Worm (Caenorhabditis elegans): Measurements from ENCODE around the gene F53A2.11.

Gene F53A2.11

ce11 chrIII:13307107-13307506 lies 15.4 kb downstream of the F53A2.11 start, which contains the start of the genes klp-19 and slc-36.1 (continued):
- no peak for TF ChIP-seq C34B4.2 (tag; optimal IDR thresholded peaks at IDR 0.05)
- TF ChIP-seq skn-1 (tag; optimal IDR thresholded peaks at IDR 0.05), result peak; percentile 31
- TF ChIP-seq vab-15 (tag; optimal IDR thresholded peaks at IDR 0.05), result no peak
- TF ChIP-seq elt-2 (tag; optimal IDR thresholded peaks at IDR 0.05), result no peak
- no peak for TF ChIP-seq nhr-11 (tag; optimal IDR thresholded peaks at IDR 0.05)
- TF ChIP-seq dsc-1 (tag; optimal IDR thresholded peaks at IDR 0.05), result peak; percentile 42
- no peak; the same call in 1 of the 2 replicates for TF ChIP-seq mab-9 (GFP tag; IDR thresholded peaks at IDR 0.05)
- TF ChIP-seq nhr-90 (tag; optimal IDR thresholded peaks at IDR 0.05; ENCODE audit: poor library complexity), result peak; percentile 13
- no peak for TF ChIP-seq blmp-1 (tag; optimal IDR thresholded peaks at IDR 0.05)
- TF ChIP-seq egl-13 (tag; optimal IDR thresholded peaks at IDR 0.05), result no peak
- no peak for TF ChIP-seq ets-5 (GFP tag; IDR thresholded peaks at IDR 0.05)
- no peak for TF ChIP-seq mef-2 (tag; optimal IDR thresholded peaks at IDR 0.05)
- no peak for TF ChIP-seq unc-98 (GFP tag; IDR thresholded peaks at IDR 0.05)
- no peak for TF ChIP-seq ztf-4 (tag; optimal IDR thresholded peaks at IDR 0.05)
- peak; percentile 32 for TF ChIP-seq nhr-20 (tag; optimal IDR thresholded peaks at IDR 0.05)
- no peak for TF ChIP-seq ces-1 (GFP tag; optimal IDR thresholded peaks at IDR 0.05)
- TF ChIP-seq lin-13 (GFP tag; optimal IDR thresholded peaks at IDR 0.05), result peak; percentile 12
- no peak for TF ChIP-seq nhr-28 (tag; optimal IDR thresholded peaks at IDR 0.05)
- TF ChIP-seq lsy-2 (tag; optimal IDR thresholded peaks at IDR 0.05), result peak; percentile 62 to 68
- TF ChIP-seq lin-15B (tag; optimal IDR thresholded peaks at IDR 0.05), result peak; percentile 41
- no peak for TF ChIP-seq lin-39 (tag; optimal IDR thresholded peaks at IDR 0.05)
- peak; percentile 83 to 88 (median 84) for TF ChIP-seq dpl-1 (GFP tag; optimal IDR thresholded peaks at IDR 0.05)
- TF ChIP-seq nhr-19 (GFP tag; conservative IDR thresholded peaks at IDR 0.05), result peak; percentile 19; the same call in 1 of the 2 replicates
- TF ChIP-seq unc-30 (tag; optimal IDR thresholded peaks at IDR 0.05), result no peak
- TF ChIP-seq unc-130 (tag; optimal IDR thresholded peaks at IDR 0.05), result peak; percentile 17
- TF ChIP-seq rnt-1 (tag; optimal IDR thresholded peaks at IDR 0.05), result no peak
- TF ChIP-seq aha-1 (tag; optimal IDR thresholded peaks at IDR 0.05), result no peak
- TF ChIP-seq Y116A8C.19 (tag; optimal IDR thresholded peaks at IDR 0.05; ENCODE audit: borderline replicate concordance), result no peak
- no peak for TF ChIP-seq hlh-17 (GFP tag; optimal IDR thresholded peaks at IDR 0.05; ENCODE audit: borderline replicate concordance)
- no peak for TF ChIP-seq aly-2 (tag; optimal IDR thresholded peaks at IDR 0.05)
- TF ChIP-seq nhr-85 (tag), result peak; percentile 46
- no peak for TF ChIP-seq fkh-4 (tag; optimal IDR thresholded peaks at IDR 0.05; ENCODE audit: borderline replicate concordance)
- TF ChIP-seq snpc-4 (tag; optimal IDR thresholded peaks at IDR 0.05), result no peak
- TF ChIP-seq nhr-47 (tag; optimal IDR thresholded peaks at IDR 0.05), result peak; percentile 60
- peak; percentile 22 for TF ChIP-seq pag-3 (tag; optimal IDR thresholded peaks at IDR 0.05; ENCODE audit: borderline replicate concordance, insufficient read depth)
- TF ChIP-seq zip-4 (GFP tag; optimal IDR thresholded peaks at IDR 0.05), result no peak

- TF ChIP-seq unc-62 (GFP tag; optimal IDR thresholded peaks at IDR 0.05), result no peak
- TF ChIP-seq pqm-1 (tag; optimal IDR thresholded peaks at IDR 0.05), result no peak
- TF ChIP-seq rnt-1 (tag; optimal IDR thresholded peaks at IDR 0.05), result no peak
- TF ChIP-seq snpc-4 (tag; optimal IDR thresholded peaks at IDR 0.05), result no peak
- no peak for TF ChIP-seq fkh-10 (GFP tag; optimal IDR thresholded peaks at IDR 0.05)
- no peak for TF ChIP-seq swsn-7 (tag; optimal IDR thresholded peaks at IDR 0.05)
- no peak for TF ChIP-seq egl-13 (tag; optimal IDR thresholded peaks at IDR 0.05)
Observed at ce11 chrIII:13305537-13305936, 16.9 kb downstream of the F53A2.11 start.

- no peak for TF ChIP-seq efl-1 (optimal IDR thresholded peaks at IDR 0.05)
- TF ChIP-seq efl-1 (GFP tag; optimal IDR thresholded peaks at IDR 0.05 in 1 of 2), result peak in 1 of 2 experiments; percentile 74
- TF ChIP-seq skn-1 (tag; optimal IDR thresholded peaks at IDR 0.05), result no peak
- TF ChIP-seq hlh-4 (tag; optimal IDR thresholded peaks at IDR 0.05), result no peak
Observed at ce11 chrIII:13302578-13302977, 19.9 kb downstream of the F53A2.11 start.

All from whole organism, L1 larva.